Fruit fly (Drosophila melanogaster) S2 (cell line): ENCODE measurements around the gene CG15646.

Experiments
- CG8478 ChIP-seq: fragments of >200 bp; optimal IDR thresholded peaks from 2 replicates; lab custom pipeline; 2018
- CTCF ChIP-seq, 2 experiments: fragments of >200 bp; optimal IDR thresholded peaks; 2 replicates each; lab custom pipeline; 2018

DNA sequence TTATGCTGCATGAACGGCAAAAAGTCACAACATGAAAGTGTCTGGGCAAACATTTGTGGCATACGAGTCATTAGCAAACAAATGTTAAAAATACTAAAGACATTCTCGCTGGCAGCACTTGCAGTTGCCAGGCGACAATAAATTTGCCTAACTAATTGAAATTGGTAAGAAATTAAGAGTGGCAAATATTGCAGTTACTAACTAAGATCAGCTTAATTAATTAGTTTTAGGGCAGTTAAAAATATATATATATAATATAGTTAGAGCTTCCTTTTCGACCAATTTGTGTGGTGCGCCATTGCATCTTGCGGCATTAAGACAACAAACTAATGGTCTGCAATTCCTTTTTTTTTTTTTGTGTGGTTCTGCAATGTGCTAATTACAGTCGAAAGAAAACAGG, 52.9 kb downstream of the CG15646 start:
- TF ChIP-seq CG8478 (lab: Kevin White, UChicago) (no peak), CTCF (optimal IDR thresholded peaks at IDR 0.05; lab: Kevin White, UChicago) (no peak)
